Fruit fly (Drosophila melanogaster) whole organism, embryonic: ENCODE measurements around the gene Sgp.

Experiments
- Ada2b ChIP-seq: fragments of 200-800 bp; sonication (Bioruptor generic); IDR thresholded peaks from 2 replicates; pipeline ENCODE4 v1.3.6; 2022; ENCODE audit warnings: missing biosample characterization, missing genetic modification characterization
- Aef1 ChIP-seq: fragments of 200-800 bp; sonication (Bioruptor generic); IDR thresholded peaks from 3 replicates; pipeline ENCODE4 v1.3.6; 2022; ENCODE audit warnings: missing biosample characterization, missing genetic modification characterization
- Atf6 ChIP-seq: fragments of 200-800 bp; sonication (Bioruptor generic); IDR thresholded peaks from 2 replicates; pipeline ENCODE4 v1.3.6; 2022; ENCODE audit warnings: missing biosample characterization, missing genetic modification characterization
- CG10209 ChIP-seq: fragments of 200-800 bp; sonication (Bioruptor generic); optimal IDR thresholded peaks from 3 replicates; lab custom pipeline; 2017; ENCODE audit warnings: missing biosample characterization, mild to moderate bottlenecking, missing genetic modification characterization, missing genetic modification reagents
- CG10274 ChIP-seq: fragments of 200-800 bp; sonication (Bioruptor generic); optimal IDR thresholded peaks from 3 replicates; lab custom pipeline; 2017; ENCODE audit warnings: missing biosample characterization, mild to moderate bottlenecking, missing genetic modification characterization
- CG10366 ChIP-seq: fragments of 200-800 bp; sonication (Bioruptor generic); IDR thresholded peaks from 2 replicates; pipeline ENCODE4 v1.3.6; 2022; ENCODE audit warnings: missing biosample characterization, missing genetic modification characterization
- CG11247 ChIP-seq: fragments of 200-800 bp; sonication (Bioruptor generic); IDR thresholded peaks from 2 replicates; pipeline ENCODE4 v1.3.6; 2022; ENCODE audit warnings: missing biosample characterization, missing genetic modification characterization
- CG11695 ChIP-seq: fragments of 200-800 bp; sonication (Bioruptor generic); IDR thresholded peaks from 3 replicates; pipeline ENCODE4 v1.3.6; 2022; ENCODE audit warnings: missing biosample characterization, missing genetic modification characterization
- CG12219 ChIP-seq: fragments of 200-800 bp; sonication (Bioruptor generic); optimal IDR thresholded peaks from 3 replicates; lab custom pipeline; 2018; ENCODE audit warnings: missing biosample characterization, mild to moderate bottlenecking, missing genetic modification characterization
- CG1233 ChIP-seq: fragments of 200-800 bp; sonication (Bioruptor generic); optimal IDR thresholded peaks from 4 replicates; lab custom pipeline; 2018; ENCODE audit warnings: missing biosample characterization, mild to moderate bottlenecking, missing genetic modification characterization
- CG14667 ChIP-seq: fragments of 200-800 bp; sonication (Bioruptor generic); IDR thresholded peaks from 2 replicates; pipeline ENCODE4 v1.3.6; 2022; ENCODE audit warnings: missing biosample characterization, missing genetic modification characterization
- CG16815 ChIP-seq: fragments of 200-800 bp; sonication (Bioruptor generic); optimal IDR thresholded peaks from 3 replicates; lab custom pipeline; 2017; ENCODE audit warnings: missing biosample characterization, mild to moderate bottlenecking, missing genetic modification characterization
- CG18619 ChIP-seq: fragments of 200-800 bp; sonication (Bioruptor generic); optimal IDR thresholded peaks from 3 replicates; lab custom pipeline; 2017; ENCODE audit warnings: missing biosample characterization, mild to moderate bottlenecking, missing genetic modification characterization
- CG2875 ChIP-seq: fragments of 200-800 bp; sonication (Bioruptor generic); optimal IDR thresholded peaks from 2 replicates; lab custom pipeline; 2017; ENCODE audit warnings: missing biosample characterization, mild to moderate bottlenecking, missing genetic modification characterization, missing genetic modification reagents
- CG3847 ChIP-seq: fragments of 200-800 bp; sonication (Bioruptor generic); IDR thresholded peaks from 2 replicates; pipeline ENCODE4 v1.3.6; 2022; ENCODE audit warnings: missing biosample characterization, missing genetic modification characterization
- CG3995 ChIP-seq: fragments of 200-800 bp; sonication (Bioruptor generic); optimal IDR thresholded peaks from 3 replicates; lab custom pipeline; 2016; ENCODE audit warnings: missing biosample characterization, missing genetic modification characterization
- CG4617 ChIP-seq: fragments of 200-800 bp; sonication (Bioruptor generic); optimal IDR thresholded peaks from 3 replicates; lab custom pipeline; 2016; ENCODE audit warnings: missing biosample characterization, missing genetic modification characterization, borderline replicate concordance
- CG6654 ChIP-seq: fragments of 200-800 bp; sonication (Bioruptor generic); optimal IDR thresholded peaks from 2 replicates; lab custom pipeline; 2017; ENCODE audit warnings: missing biosample characterization, mild to moderate bottlenecking, missing genetic modification characterization
- Dad ChIP-seq: fragments of 200-800 bp; sonication (Bioruptor generic); optimal IDR thresholded peaks from 3 replicates; lab custom pipeline; 2016; ENCODE audit warnings: missing biosample characterization, missing genetic modification characterization
- Dek ChIP-seq: fragments of 200-800 bp; sonication (Bioruptor generic); optimal IDR thresholded peaks from 3 replicates; lab custom pipeline; 2019; ENCODE audit warnings: missing biosample characterization, mild to moderate bottlenecking, missing genetic modification characterization, moderate library complexity
- Drgx ChIP-seq: fragments of 200-800 bp; sonication (Bioruptor generic); IDR thresholded peaks from 2 replicates; pipeline ENCODE4 v1.3.6; 2022; ENCODE audit warnings: missing biosample characterization, missing genetic modification characterization
- Hr78 ChIP-seq, 2 experiments: fragments of 200-800 bp in 1 of 2; fragments of >200 bp in 1 of 2; sonication (Bioruptor generic) in 1 of 2; optimal IDR thresholded peaks; 2 replicates each; lab custom pipeline; 2017 to 2019; ENCODE audit warnings: missing biosample characterization in 2 of 2, missing genetic modification characterization in 2 of 2, mild to moderate bottlenecking in 1 of 2, moderate library complexity in 1 of 2
- Hsf ChIP-seq: fragments of 200-800 bp; sonication (Bioruptor generic); optimal IDR thresholded peaks from 3 replicates; lab custom pipeline; 2016; ENCODE audit warnings: missing biosample characterization, missing genetic modification characterization
- Lim3 ChIP-seq: fragments of 200-800 bp; sonication (Bioruptor generic); IDR thresholded peaks from 2 replicates; pipeline ENCODE4 v1.3.6; 2022; ENCODE audit warnings: missing biosample characterization, missing genetic modification characterization
- MTF-1 ChIP-seq: fragments of 200-800 bp; sonication (Bioruptor generic); optimal IDR thresholded peaks from 2 replicates; lab custom pipeline; 2018; ENCODE audit warnings: missing biosample characterization, mild to moderate bottlenecking, missing genetic modification characterization, borderline replicate concordance
- Mad ChIP-seq: fragments of 200-800 bp; sonication (Bioruptor generic); optimal IDR thresholded peaks from 2 replicates; lab custom pipeline; 2016; ENCODE audit warnings: missing biosample characterization, missing genetic modification characterization
- PHDP ChIP-seq: fragments of 200-800 bp; sonication (Bioruptor generic); optimal IDR thresholded peaks from 3 replicates; lab custom pipeline; 2018; ENCODE audit warnings: missing biosample characterization, mild to moderate bottlenecking, missing genetic modification characterization, moderate library complexity
- Sry-δ ChIP-seq: fragments of 200-800 bp; sonication (Bioruptor generic); optimal IDR thresholded peaks from 2 replicates; lab custom pipeline; 2016; ENCODE audit warnings: missing biosample characterization, missing genetic modification characterization
- bbx ChIP-seq: fragments of 200-800 bp; sonication (Bioruptor generic); IDR thresholded peaks from 2 replicates; pipeline ENCODE4 v1.3.6; 2022; ENCODE audit warnings: missing biosample characterization, missing genetic modification characterization; ENCODE audit not compliant: partially characterized antibody
- bcd ChIP-seq: fragments of 200-800 bp; sonication (Bioruptor generic); optimal IDR thresholded peaks from 2 replicates; lab custom pipeline; 2017; ENCODE audit warnings: missing biosample characterization, mild to moderate bottlenecking, missing genetic modification characterization
- dmrt11E ChIP-seq: fragments of 200-800 bp; sonication (Bioruptor generic); optimal IDR thresholded peaks from 3 replicates; lab custom pipeline; 2018; ENCODE audit warnings: missing biosample characterization, mild to moderate bottlenecking, missing genetic modification characterization, moderate library complexity
- dysf ChIP-seq: fragments of 200-800 bp; sonication (Bioruptor generic); IDR thresholded peaks from 3 replicates; pipeline ENCODE4 v1.3.6; 2022; ENCODE audit warnings: missing biosample characterization, missing genetic modification characterization
- esg ChIP-seq: fragments of 200-800 bp; sonication (Bioruptor generic); conservative IDR thresholded peaks from 2 replicates; pipeline ENCODE4 v1.3.6; 2022; ENCODE audit warnings: missing biosample characterization, missing genetic modification characterization
- fd3F ChIP-seq: fragments of 200-800 bp; sonication (Bioruptor generic); optimal IDR thresholded peaks from 2 replicates; lab custom pipeline; 2018; ENCODE audit warnings: missing biosample characterization, mild to moderate bottlenecking, missing genetic modification characterization, moderate library complexity
- gcm ChIP-seq: fragments of 200-800 bp; sonication (Bioruptor generic); optimal IDR thresholded peaks from 2 replicates; lab custom pipeline; 2019; ENCODE audit warnings: missing biosample characterization, mild to moderate bottlenecking, missing genetic modification characterization, moderate library complexity
- gsb-n ChIP-seq: fragments of 200-800 bp; sonication (Bioruptor generic); optimal IDR thresholded peaks from 3 replicates; lab custom pipeline; 2018; ENCODE audit warnings: missing biosample characterization, mild to moderate bottlenecking, missing genetic modification characterization
- jigr1 ChIP-seq: fragments of 200-800 bp; sonication (Bioruptor generic); IDR thresholded peaks from 3 replicates; pipeline ENCODE4 v1.3.6; 2022; ENCODE audit warnings: missing biosample characterization, missing genetic modification characterization
- lilli ChIP-seq: fragments of 200-800 bp; sonication (Bioruptor generic); optimal IDR thresholded peaks from 3 replicates; lab custom pipeline; 2016; ENCODE audit warnings: missing biosample characterization, missing genetic modification characterization
- lov ChIP-seq, 2 experiments: fragments of 200-800 bp in 1 of 2; fragments of >200 bp in 1 of 2; sonication (Bioruptor generic) in 1 of 2; IDR thresholded peaks in 1 of 2; optimal IDR thresholded peaks in 1 of 2; 2 replicates in 1 of 2; 3 replicates in 1 of 2; pipeline versions ENCODE4 v1.3.6 to Lab custom; 2017 to 2022; ENCODE audit warnings: missing biosample characterization in 1 of 2, missing genetic modification characterization in 1 of 2
- nerfin-1 ChIP-seq: fragments of 200-800 bp; sonication (Bioruptor generic); optimal IDR thresholded peaks from 3 replicates; lab custom pipeline; 2019; ENCODE audit warnings: missing biosample characterization, mild to moderate bottlenecking, missing genetic modification characterization, moderate library complexity
- nerfin-2 ChIP-seq: fragments of 200-800 bp; sonication (Bioruptor generic); IDR thresholded peaks from 2 replicates; pipeline ENCODE4 v1.3.6; 2022; ENCODE audit warnings: missing biosample characterization, missing genetic modification characterization; ENCODE audit not compliant: partially characterized antibody
- pb ChIP-seq: fragments of 200-800 bp; sonication (Bioruptor generic); optimal IDR thresholded peaks from 3 replicates; lab custom pipeline; 2016; ENCODE audit warnings: missing biosample characterization, missing genetic modification characterization
- peb ChIP-seq: fragments of 200-800 bp; sonication (Bioruptor generic); IDR thresholded peaks from 2 replicates; pipeline ENCODE4 v1.3.6; 2022; ENCODE audit warnings: missing biosample characterization, missing genetic modification characterization
- prd ChIP-seq, 3 experiments: fragments of >200 bp in 2 of 3; fragments of 200-800 bp in 1 of 3; sonication (Bioruptor generic) in 1 of 3; optimal IDR thresholded peaks in 2 of 3; IDR thresholded peaks in 1 of 3; 2 replicates in 2 of 3; 3 replicates in 1 of 3; pipeline versions ENCODE4 v1.3.6 to Lab custom; 2017 to 2022; ENCODE audit warnings: missing biosample characterization in 1 of 3, missing genetic modification characterization in 1 of 3
- pzg ChIP-seq: fragments of 200-800 bp; sonication (Bioruptor generic); optimal IDR thresholded peaks from 3 replicates; lab custom pipeline; 2018; ENCODE audit warnings: missing biosample characterization, mild to moderate bottlenecking, missing genetic modification characterization, moderate library complexity
- sens-2 ChIP-seq: fragments of 200-800 bp; sonication (Bioruptor generic); IDR thresholded peaks from 2 replicates; pipeline ENCODE4 v1.3.6; 2022; ENCODE audit warnings: missing biosample characterization, missing genetic modification characterization
- shn ChIP-seq: fragments of 200-800 bp; sonication (Bioruptor generic); optimal IDR thresholded peaks from 3 replicates; lab custom pipeline; 2016; ENCODE audit warnings: missing biosample characterization, missing genetic modification characterization
- sisA ChIP-seq: fragments of 200-800 bp; sonication (Bioruptor generic); IDR thresholded peaks from 2 replicates; pipeline ENCODE4 v1.3.6; 2022; ENCODE audit warnings: missing biosample characterization, missing genetic modification characterization
- ttk ChIP-seq: fragments of 200-800 bp; sonication (Bioruptor generic); IDR thresholded peaks from 2 replicates; pipeline ENCODE4 v2.1.2; 2022; ENCODE audit warnings: missing biosample characterization, missing genetic modification characterization

Sgp gene

dm6 chr2L:8473448-8473847 is 46.0 kb upstream of the Sgp start (continued):
- TF ChIP-seq Ada2b (no peak), gsb-n (tag; lab: Kevin White, UChicago) (peak; percentile 39), CG18619 (no peak), jigr1 (GFP tag; lab: Robert Waterston, UW) (no peak), Lim3 (no peak), Dad (GFP tag; lab: Kevin White, UChicago) (no peak), CG6654 (GFP tag; lab: Kevin White, UChicago) (peak; percentile 26), CG12219 (GFP tag; lab: Kevin White, UChicago) (peak; percentile 35), nerfin-2 (GFP tag; lab: Robert Waterston, UW) (no peak), PHDP (tag; lab: Kevin White, UChicago) (no peak), CG1233 (GFP tag; lab: Kevin White, UChicago) (peak; percentile 54), Sry-δ (GFP tag; lab: Kevin White, UChicago) (no peak), Mad (peak; percentile 12), pb (GFP tag; lab: Kevin White, UChicago) (no peak), nerfin-1 (peak; percentile 24), Dek (tag; lab: Kevin White, UChicago) (no peak), CG14667 (GFP tag; lab: Robert Waterston, UW) (peak; percentile 61), prd (optimal IDR thresholded peaks at IDR 0.05; lab: Kevin White, UChicago) (no peak), prd (GFP tag; IDR thresholded peaks at IDR 0.05; lab: Robert Waterston, UW) (peak; percentile 77), dmrt11E (peak; percentile 68), Drgx (GFP tag; lab: Robert Waterston, UW) (peak; percentile 50; the same call in 1 of the 2 replicates), esg (GFP tag; lab: Robert Waterston, UW) (peak; percentile 38; the same call in 1 of the 2 replicates), dysf (peak; percentile 73), fd3F (GFP tag; lab: Kevin White, UChicago) (peak; percentile 15), ttk (GFP tag; lab: Robert Waterston, UW) (peak; percentile 46; the same call in 1 of the 2 replicates), MTF-1 (GFP tag; lab: Kevin White, UChicago) (no peak), CG11695 (peak; percentile 46; the same call in 1 of the 3 replicates), lilli (GFP tag; lab: Kevin White, UChicago) (peak; percentile 33), bcd (peak; percentile 36), CG2875 (GFP tag; lab: Kevin White, UChicago) (peak; percentile 28), CG10209 (GFP tag; lab: Kevin White, UChicago) (peak; percentile 25), CG16815 (GFP tag; lab: Kevin White, UChicago) (peak; percentile 42), CG10274 (GFP tag; lab: Kevin White, UChicago) (no peak), CG3995 (GFP tag; lab: Kevin White, UChicago) (no peak), shn (GFP tag; lab: Kevin White, UChicago) (no peak), Atf6 (GFP tag; lab: Robert Waterston, UW) (peak; percentile 55), peb (GFP tag; lab: Robert Waterston, UW) (peak; percentile 38; the same call in 1 of the 2 replicates), CG4617 (no peak), lov (optimal IDR thresholded peaks at IDR 0.05; lab: Kevin White, UChicago) (no peak), lov (GFP tag; IDR thresholded peaks at IDR 0.05; lab: Robert Waterston, UW) (peak; percentile 76; the same call in 2 of the 3 replicates), Aef1 (no peak), CG10366 (GFP tag; lab: Robert Waterston, UW) (peak; percentile 65), pzg (GFP tag; lab: Kevin White, UChicago) (no peak), CG11247 (GFP tag; lab: Robert Waterston, UW) (peak; percentile 34), sens-2 (GFP tag; lab: Robert Waterston, UW) (peak; percentile 67), bbx (GFP tag; lab: Robert Waterston, UW) (no peak), Hsf (GFP tag; lab: Kevin White, UChicago) (peak; percentile 23), Hr78 (GFP tag; optimal IDR thresholded peaks at IDR 0.05; lab: Kevin White, UChicago) (no peak), gcm (peak; percentile 28), CG3847 (GFP tag; lab: Robert Waterston, UW) (peak; percentile 55), sisA (no peak)
